Worm (Caenorhabditis elegans) whole organism, early embryonic: ENCODE data around the gene ttr-3.

Source experiments
- B0310.2 ChIP-seq: sonication (generic microtip); optimal IDR thresholded peaks from 2 replicates; lab custom pipeline; 2016; ENCODE audit warnings: mild to moderate bottlenecking, missing genetic modification characterization, missing compliant biosample characterization
- ama-1 ChIP-seq: fragments of 150-350 bp; optimal IDR thresholded peaks from 2 replicates; lab custom pipeline; 2014
- ceh-13 ChIP-seq: fragments of 200-800 bp; sonication (Bioruptor generic); optimal IDR thresholded peaks from 2 replicates; lab custom pipeline; 2018; ENCODE audit warnings: mild to moderate bottlenecking, missing genetic modification characterization, missing compliant biosample characterization
- ceh-36 ChIP-seq: sonication (generic microtip); optimal IDR thresholded peaks from 2 replicates; lab custom pipeline; 2016; ENCODE audit warnings: missing genetic modification characterization, inconsistent platforms, missing compliant biosample characterization
- flt-1 ChIP-seq: fragments of 200-800 bp; sonication (Bioruptor generic); IDR thresholded peaks from 2 replicates; pipeline ENCODE4 v1.3.6; 2022; ENCODE audit warnings: missing genetic modification characterization, missing compliant biosample characterization
- hmbx-1 ChIP-seq: sonication (generic microtip); optimal IDR thresholded peaks from 2 replicates; lab custom pipeline; 2016; ENCODE audit warnings: mild to moderate bottlenecking, missing genetic modification characterization, missing compliant biosample characterization
- scrt-1 ChIP-seq: fragments of 200-800 bp; sonication (Bioruptor generic); IDR thresholded peaks from 2 replicates; pipeline ENCODE4 v1.3.6; 2022; ENCODE audit warnings: missing genetic modification characterization, missing compliant biosample characterization
- sea-1 ChIP-seq: fragments of 200-800 bp; sonication (Bioruptor generic); conservative IDR thresholded peaks from 2 replicates; pipeline ENCODE4 v1.3.6; 2022; ENCODE audit warnings: missing genetic modification characterization, missing compliant biosample characterization
- tbx-37 ChIP-seq: fragments of 200-800 bp; sonication (Bioruptor generic); conservative IDR thresholded peaks from 2 replicates; pipeline ENCODE4 v1.3.6; 2022; ENCODE audit warnings: missing genetic modification reagents, missing genetic modification characterization, missing compliant biosample characterization
- tra-4 ChIP-seq: sonication (generic microtip); optimal IDR thresholded peaks from 2 replicates; lab custom pipeline; 2017; ENCODE audit warnings: missing genetic modification characterization, missing compliant biosample characterization

- no peak for TF ChIP-seq ceh-36 (tag; lab: Kevin White, UChicago)
- TF ChIP-seq sea-1 (GFP tag; lab: Robert Waterston, UW): no peak
- no peak for TF ChIP-seq flt-1 (GFP tag; lab: Robert Waterston, UW)
- no peak for TF ChIP-seq tbx-37
- no peak for TF ChIP-seq hmbx-1 (tag; lab: Kevin White, UChicago)
- TF ChIP-seq ama-1 (lab: Kevin White, UChicago): no peak
- no peak for TF ChIP-seq ceh-13 (GFP tag; lab: Kevin White, UChicago)
- TF ChIP-seq scrt-1 (GFP tag; lab: Robert Waterston, UW): no peak
- TF ChIP-seq tra-4 (tag; lab: Kevin White, UChicago): no peak
- no peak for TF ChIP-seq B0310.2 (tag; lab: Kevin White, UChicago)
Measured at ce11 chrIII:9964416-9964815, 37.9 kb upstream of the ttr-3 start.
